Worm (Caenorhabditis elegans) whole organism, L4 larva: ENCODE results near the gene lntl-1.

Experiments
- F10B5.3 ChIP-seq: sonication (generic microtip); optimal IDR thresholded peaks from 2 replicates; lab custom pipeline; 2016; ENCODE audit warnings: mild to moderate bottlenecking, missing genetic modification characterization, missing compliant biosample characterization
- T26A8.4 ChIP-seq: fragments of 200-800 bp; sonication (Bioruptor generic); IDR thresholded peaks from 2 replicates; pipeline ENCODE4 v1.3.6; 2022; ENCODE audit warnings: missing genetic modification characterization, missing compliant biosample characterization
- ceh-82 ChIP-seq: sonication (generic microtip); optimal IDR thresholded peaks from 2 replicates; lab custom pipeline; 2017; ENCODE audit warnings: missing biosample characterization, missing genetic modification characterization
- fkh-10 ChIP-seq: fragments of 150-350 bp; optimal IDR thresholded peaks from 2 replicates; lab custom pipeline; 2014; ENCODE audit warnings: missing biosample characterization, missing genetic modification reagents, missing genetic modification characterization
- hif-1 ChIP-seq, 2 experiments: sonication (generic microtip); optimal IDR thresholded peaks; 2 replicates each; lab custom pipeline; 2016 to 2017; ENCODE audit warnings: missing compliant biosample characterization in 2 of 2, missing genetic modification characterization in 2 of 2, missing genetic modification reagents in 2 of 2, missing genotype in 2 of 2, mild to moderate bottlenecking in 1 of 2
- jun-1 ChIP-seq: fragments of 150-350 bp; optimal IDR thresholded peaks from 2 replicates; lab custom pipeline; 2014; ENCODE audit warnings: missing biosample characterization, missing genetic modification reagents, missing genetic modification characterization
- madf-5 ChIP-seq, 2 experiments: fragments of 200-800 bp; sonication (Bioruptor generic); IDR thresholded peaks; 2 replicates each; pipeline ENCODE4 v1.3.6; 2022; ENCODE audit warnings: missing compliant biosample characterization in 2 of 2, missing genetic modification characterization in 2 of 2
- mep-1 ChIP-seq: fragments of 150-350 bp; sonication (generic microtip); optimal IDR thresholded peaks from 3 replicates; lab custom pipeline; 2014; ENCODE audit warnings: missing biosample characterization, missing genetic modification characterization
- nhr-237 ChIP-seq: sonication (generic microtip); optimal IDR thresholded peaks from 2 replicates; lab custom pipeline; 2017; ENCODE audit warnings: missing biosample characterization, missing genetic modification characterization
- nhr-77 ChIP-seq: fragments of 150-350 bp; optimal IDR thresholded peaks from 2 replicates; lab custom pipeline; 2014; ENCODE audit warnings: missing biosample characterization, missing genetic modification characterization
- zip-2 ChIP-seq: fragments of 150-350 bp; optimal IDR thresholded peaks from 2 replicates; lab custom pipeline; 2014; ENCODE audit warnings: missing biosample characterization, missing genetic modification characterization

DNA sequence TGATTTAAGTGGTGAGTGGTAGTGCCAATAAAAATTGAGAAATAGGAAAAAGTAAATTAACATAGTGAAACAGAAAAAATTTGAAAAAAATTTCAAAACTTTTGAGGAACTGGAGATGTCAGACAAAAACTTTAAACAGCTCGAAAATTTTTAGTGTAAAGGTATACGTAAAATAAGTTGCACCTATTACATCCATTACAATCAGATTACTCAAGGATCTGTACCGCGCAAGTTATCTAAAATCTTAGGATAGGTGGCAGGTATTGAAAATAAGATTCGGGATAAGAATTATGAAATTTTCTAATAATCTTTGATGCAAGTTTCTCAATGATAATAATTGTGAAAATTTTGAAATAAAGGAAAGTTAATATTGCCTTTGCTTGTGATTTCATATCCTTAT is 40.1 kb downstream of the lntl-1 start:
- TF ChIP-seq jun-1 (no peak), zip-2 (tag; lab: Kevin White, UChicago) (no peak), madf-5 (GFP tag; IDR thresholded peaks at IDR 0.05; lab: Robert Waterston, UW) (no peak), T26A8.4 (GFP tag; lab: Robert Waterston, UW) (no peak), mep-1 (tag; lab: Kevin White, UChicago) (no peak), F10B5.3 (no peak), nhr-77 (no peak), nhr-237 (no peak), hif-1 (tag; optimal IDR thresholded peaks at IDR 0.05; lab: Kevin White, UChicago) (no peak), ceh-82 (tag; lab: Kevin White, UChicago) (no peak), fkh-10 (GFP tag; lab: Kevin White, UChicago) (no peak)
